Fruit fly (Drosophila melanogaster): ENCODE measurements around the gene Prosalpha2.

DNA sequence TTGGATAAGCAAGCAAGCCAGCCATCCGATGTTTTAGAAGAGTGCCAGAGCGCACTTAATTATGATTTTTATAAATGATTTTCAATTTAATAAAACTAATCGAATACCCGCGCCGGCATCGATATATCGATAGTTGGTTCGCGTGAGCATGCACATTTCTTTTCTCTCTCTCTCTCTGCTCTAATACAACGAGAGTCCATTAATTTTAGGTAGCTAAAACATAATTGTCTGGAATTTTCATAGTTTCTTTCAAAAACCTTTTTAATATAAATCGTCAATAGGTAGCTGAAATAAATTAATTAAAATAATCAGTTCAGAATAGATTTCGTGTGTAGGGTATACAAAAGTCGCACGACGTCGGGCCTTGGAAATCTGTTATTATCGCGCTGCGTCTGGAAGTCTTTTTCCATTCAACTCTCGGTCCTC is 17.8 kb downstream of the Prosalpha2 start, which contains the start of gene CG18549:
- TF ChIP-seq tj (GFP tag; optimal IDR thresholded peaks at IDR 0.05), result peak; percentile 83
- peak; percentile 100 for TF ChIP-seq CG7101 (tag; optimal IDR thresholded peaks at IDR 0.05)
- peak; percentile 58 for TF ChIP-seq ovo (GFP tag; optimal IDR thresholded peaks at IDR 0.05)
- TF ChIP-seq cnc (optimal IDR thresholded peaks at IDR 0.05), result peak in 1 of 2 experiments; percentile 15
- peak; percentile 97 for TF ChIP-seq CG1620 (GFP tag; optimal IDR thresholded peaks at IDR 0.05)
- TF ChIP-seq CG33017 (tag; optimal IDR thresholded peaks at IDR 0.05), result peak; percentile 100
- TF ChIP-seq Mnt (GFP tag; optimal IDR thresholded peaks at IDR 0.05), result peak; percentile 95
- TF ChIP-seq Crg-1 (GFP tag; optimal IDR thresholded peaks at IDR 0.05), result peak; percentile 98
